Worm (Caenorhabditis elegans) whole organism, L2 larva: ENCODE results near the gene F09F9.5.

Source experiments
- ama-1 ChIP-seq: fragments of 150-350 bp; optimal IDR thresholded peaks from 2 replicates; lab custom pipeline; 2018; ENCODE audit warnings: inconsistent platforms
- blmp-1 ChIP-seq: sonication (generic microtip); optimal IDR thresholded peaks from 2 replicates; lab custom pipeline; 2017; ENCODE audit warnings: missing genetic modification characterization, mild to moderate bottlenecking, missing compliant biosample characterization, antibody characterized with exemption, moderate library complexity; ENCODE audit not compliant: insufficient read depth
- fos-1 ChIP-seq: fragments of 150-350 bp; optimal IDR thresholded peaks from 2 replicates; lab custom pipeline; 2014; ENCODE audit warnings: missing biosample characterization, missing genetic modification characterization
- lin-39 ChIP-seq: fragments of 150-350 bp; optimal IDR thresholded peaks from 2 replicates; lab custom pipeline; 2014; ENCODE audit warnings: missing biosample characterization, missing genetic modification reagents, missing genetic modification characterization
- lsy-2 ChIP-seq, 2 experiments: fragments of 150-350 bp in 1 of 2; sonication (generic microtip) in 1 of 2; optimal IDR thresholded peaks; 2 replicates each; lab custom pipeline; 2014 to 2017; ENCODE audit warnings: missing biosample characterization in 2 of 2, missing genetic modification characterization in 2 of 2
- nhr-129 ChIP-seq: fragments of 150-350 bp; optimal IDR thresholded peaks from 2 replicates; lab custom pipeline; 2014; ENCODE audit warnings: missing biosample characterization, missing genetic modification characterization
- nhr-237 ChIP-seq: fragments of 150-350 bp; optimal IDR thresholded peaks from 2 replicates; lab custom pipeline; 2014; ENCODE audit warnings: missing biosample characterization, missing genetic modification characterization
- nhr-25 ChIP-seq: fragments of 150-350 bp; sonication (generic microtip); optimal IDR thresholded peaks from 3 replicates; lab custom pipeline; 2014; ENCODE audit warnings: missing biosample characterization, missing genetic modification characterization
- nhr-77 ChIP-seq: fragments of 150-350 bp; optimal IDR thresholded peaks from 2 replicates; lab custom pipeline; 2014; ENCODE audit warnings: missing biosample characterization, missing genetic modification characterization
- sma-9 ChIP-seq, 2 experiments: fragments of 150-350 bp in 1 of 2; sonication (generic microtip) in 1 of 2; optimal IDR thresholded peaks; 2 replicates each; lab custom pipeline; 2014 to 2016; ENCODE audit warnings: missing genetic modification characterization in 2 of 2, mild to moderate bottlenecking in 1 of 2, missing biosample characterization in 1 of 2, missing compliant biosample characterization in 1 of 2, missing genetic modification reagents in 1 of 2, moderate library complexity in 1 of 2
- unc-62 ChIP-seq: fragments of 150-350 bp; optimal IDR thresholded peaks from 2 replicates; lab custom pipeline; 2014; ENCODE audit warnings: missing biosample characterization, missing genetic modification reagents, missing genetic modification characterization
- ztf-1 ChIP-seq: fragments of 200-800 bp; sonication (Bioruptor generic); conservative IDR thresholded peaks from 2 replicates; pipeline ENCODE4 v1.3.6; 2022; ENCODE audit warnings: missing genetic modification characterization, missing compliant biosample characterization
- ztf-11 ChIP-seq: sonication (generic microtip); optimal IDR thresholded peaks from 2 replicates; lab custom pipeline; 2017; ENCODE audit warnings: missing biosample characterization, missing genetic modification characterization

- no peak for TF ChIP-seq nhr-129 (tag; lab: Kevin White, UChicago)
- TF ChIP-seq nhr-237: no peak
- no peak for TF ChIP-seq lin-39 (tag; lab: Kevin White, UChicago)
- no peak for TF ChIP-seq unc-62 (GFP tag; lab: Kevin White, UChicago)
- TF ChIP-seq fos-1 (tag; lab: Kevin White, UChicago): no peak
- no peak for TF ChIP-seq lsy-2 (tag; optimal IDR thresholded peaks at IDR 0.05; lab: Kevin White, UChicago)
- no peak for TF ChIP-seq blmp-1
- TF ChIP-seq nhr-77 (tag; lab: Kevin White, UChicago): no peak
- no peak for TF ChIP-seq ztf-1 (GFP tag; lab: Robert Waterston, UW)
- TF ChIP-seq nhr-25 (tag; lab: Kevin White, UChicago): no peak
- TF ChIP-seq ama-1 (lab: Kevin White, UChicago): no peak
- no peak for TF ChIP-seq sma-9 (GFP tag; optimal IDR thresholded peaks at IDR 0.05; lab: Kevin White, UChicago)
- no peak for TF ChIP-seq sma-9 (tag; optimal IDR thresholded peaks at IDR 0.05; lab: Kevin White, UChicago)
- no peak for TF ChIP-seq ztf-11 (tag; lab: Kevin White, UChicago)
Observed at ce11 chrX:4103071-4103470, 14.7 kb upstream of the F09F9.5 start.
